Worm (Caenorhabditis elegans) whole organism, late embryonic: ENCODE data around the gene spp-30.

Source experiments
- ahr-1 ChIP-seq: sonication (generic microtip); optimal IDR thresholded peaks from 2 replicates; lab custom pipeline; 2016; ENCODE audit warnings: missing genetic modification characterization, missing compliant biosample characterization
- ceh-18 ChIP-seq: sonication (generic microtip); optimal IDR thresholded peaks from 2 replicates; lab custom pipeline; 2016; ENCODE audit warnings: missing genetic modification characterization, missing compliant biosample characterization
- ceh-34 ChIP-seq: sonication (generic microtip); optimal IDR thresholded peaks from 2 replicates; lab custom pipeline; 2016; ENCODE audit warnings: mild to moderate bottlenecking, missing genetic modification characterization, missing compliant biosample characterization
- dve-1 ChIP-seq: sonication (generic microtip); optimal IDR thresholded peaks from 2 replicates; lab custom pipeline; 2017; ENCODE audit warnings: antibody characterized with exemption, mild to moderate bottlenecking, missing genetic modification characterization, missing compliant biosample characterization

- no peak for TF ChIP-seq ceh-34
- TF ChIP-seq ceh-18 (tag; lab: Kevin White, UChicago), result no peak
- TF ChIP-seq ahr-1, result no peak
- no peak for TF ChIP-seq dve-1 (tag; lab: Kevin White, UChicago)
Measured at ce11 chrX:11637721-11638120, 9.2 kb upstream of the spp-30 start.
